Worm (Caenorhabditis elegans): ENCODE measurements around the gene C06A6.7.
A peak's percentile ranks its signal among the peaks of the same experiment; 100 is the strongest.

DNA sequence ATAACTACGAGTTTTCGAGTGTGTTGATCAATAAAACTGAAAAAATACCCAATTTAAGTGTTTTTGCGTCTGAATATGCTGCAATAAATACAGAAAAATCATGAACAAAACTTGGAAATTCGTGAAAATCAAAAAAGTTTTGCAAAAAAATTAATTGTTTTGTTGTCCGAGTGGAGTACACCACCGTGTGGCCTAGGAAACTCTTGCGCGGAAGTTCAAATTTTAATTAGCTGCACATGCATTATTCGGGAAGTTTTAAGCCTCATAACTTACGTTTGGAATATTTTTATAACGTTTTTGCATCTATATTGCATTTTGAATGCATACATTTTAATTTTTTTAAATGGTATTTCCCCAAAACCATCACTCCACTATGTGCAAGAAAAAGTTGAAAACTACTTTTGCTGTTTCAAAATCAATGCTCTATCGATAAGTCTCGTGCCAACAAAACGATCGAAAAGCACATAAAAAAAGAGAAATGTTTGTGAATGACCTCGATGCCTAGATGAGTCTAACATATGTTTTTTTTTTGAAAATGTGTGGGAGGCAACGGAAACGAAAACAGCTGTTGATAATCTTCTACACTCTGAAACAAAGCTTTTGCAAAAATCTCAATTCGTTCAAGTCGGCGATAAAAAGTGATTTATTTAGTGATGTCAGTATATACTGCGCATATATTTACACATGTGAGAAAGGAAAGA, 21.8 kb downstream of the C06A6.7 start:
- no peak for TF ChIP-seq bed-1 (GFP tag; IDR thresholded peaks at IDR 0.05)
- TF ChIP-seq madf-3 (GFP tag; IDR thresholded peaks at IDR 0.05) = 0 out of 2 replicates have a peak, but pooled peaks have one; percentile 2
- peak; percentile 59 for TF ChIP-seq efl-1 (GFP tag; optimal IDR thresholded peaks at IDR 0.05)
- no peak for TF ChIP-seq snpc-4 (GFP tag; optimal IDR thresholded peaks at IDR 0.05)
- peak in 1 of 4 experiments; percentile 3 for TF ChIP-seq snpc-4 (tag; optimal IDR thresholded peaks at IDR 0.05)
- no peak for TF ChIP-seq ceh-100 (GFP tag; IDR thresholded peaks at IDR 0.05)
- no peak for TF ChIP-seq dpl-1 (GFP tag; optimal IDR thresholded peaks at IDR 0.05)
- TF ChIP-seq K11D2.4 (GFP tag; IDR thresholded peaks at IDR 0.05) = no peak
- TF ChIP-seq pbrm-1 (GFP tag; IDR thresholded peaks at IDR 0.05) = no peak
- TF ChIP-seq sdz-38 (tag; optimal IDR thresholded peaks at IDR 0.05) = no peak
- no peak for TF ChIP-seq T07F8.4 (tag; optimal IDR thresholded peaks at IDR 0.05)
- TF ChIP-seq ama-1 (optimal IDR thresholded peaks at IDR 0.05) = no peak
- no peak for TF ChIP-seq ama-1 (GFP tag; optimal IDR thresholded peaks at IDR 0.05)
- TF ChIP-seq pha-4 (tag; optimal IDR thresholded peaks at IDR 0.05) = no peak
